Worm (Caenorhabditis elegans) whole organism, L4/young adult: ENCODE results near the gene Y54F10AM.11.

Source experiments
- W03F9.2 ChIP-seq: fragments of 150-350 bp; optimal IDR thresholded peaks from 2 replicates; lab custom pipeline; 2014; ENCODE audit warnings: missing biosample characterization, missing genetic modification characterization
- him-1 ChIP-seq: sonication (generic microtip); optimal IDR thresholded peaks from 2 replicates; lab custom pipeline; 2016; ENCODE audit warnings: missing genotype, missing genetic modification reagents, missing genetic modification characterization, missing compliant biosample characterization

DNA sequence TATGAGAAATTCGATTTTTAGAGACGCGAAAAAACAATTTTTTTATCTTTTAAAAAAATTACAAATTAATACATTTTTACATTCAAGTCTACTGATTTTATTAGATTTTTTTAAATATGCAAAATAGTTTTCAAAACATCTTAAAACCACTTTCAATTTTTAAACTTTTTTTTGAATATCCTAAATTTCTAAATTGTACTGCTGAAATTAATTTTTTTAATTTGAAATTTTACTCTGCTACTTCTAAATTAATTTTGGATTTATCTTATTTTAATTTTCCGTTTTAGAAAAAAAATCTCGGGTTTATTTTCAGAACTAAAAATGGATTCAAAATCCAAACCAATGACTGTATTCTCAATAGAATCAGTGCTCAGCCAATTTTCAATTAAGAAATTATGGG is 15.2 kb upstream of the Y54F10AM.11 start, which contains the start of gene Y71H2B.8:
- no peak for TF ChIP-seq him-1 (tag; lab: Kevin White, UChicago)
- no peak for TF ChIP-seq W03F9.2 (tag; lab: Kevin White, UChicago)
